Worm (Caenorhabditis elegans) whole organism, young adult: ENCODE results near the gene lsm-8.

Experiments
- B0261.1 ChIP-seq: sonication (generic microtip); optimal IDR thresholded peaks from 2 replicates; lab custom pipeline; 2016; ENCODE audit warnings: mild to moderate bottlenecking, missing genetic modification characterization, moderate library complexity, missing compliant biosample characterization
- B0336.3 ChIP-seq: fragments of 200-800 bp; sonication (Bioruptor generic); IDR thresholded peaks from 2 replicates; pipeline ENCODE4 v1.3.6; 2022; ENCODE audit warnings: missing genetic modification characterization, missing compliant biosample characterization
- C06A6.2 ChIP-seq: fragments of 200-800 bp; sonication (Bioruptor generic); conservative IDR thresholded peaks from 2 replicates; pipeline ENCODE4 v1.3.6; 2022; ENCODE audit warnings: missing genetic modification characterization, missing compliant biosample characterization
- D2030.7 ChIP-seq: fragments of 200-800 bp; sonication (Bioruptor generic); IDR thresholded peaks from 2 replicates; pipeline ENCODE4 v1.3.6; 2022; ENCODE audit warnings: missing genetic modification reagents, missing genetic modification characterization, missing compliant biosample characterization
- F10E7.11 ChIP-seq: sonication (generic microtip); optimal IDR thresholded peaks from 2 replicates; lab custom pipeline; 2017; ENCODE audit warnings: mild to moderate bottlenecking, missing genetic modification characterization, moderate library complexity, missing compliant biosample characterization
- F22D6.2 ChIP-seq: sonication (generic microtip); optimal IDR thresholded peaks from 2 replicates; lab custom pipeline; 2016; ENCODE audit warnings: mild to moderate bottlenecking, missing genetic modification characterization, missing compliant biosample characterization
- F52B5.7 ChIP-seq: sonication (generic microtip); optimal IDR thresholded peaks from 2 replicates; lab custom pipeline; 2016; ENCODE audit warnings: mild to moderate bottlenecking, missing genetic modification characterization, missing compliant biosample characterization
- Y53F4B.3 ChIP-seq: fragments of 200-800 bp; sonication (Bioruptor generic); IDR thresholded peaks from 2 replicates; pipeline ENCODE4 v1.3.6; 2022; ENCODE audit warnings: missing genetic modification reagents, missing genetic modification characterization, missing compliant biosample characterization
- Y56A3A.18 ChIP-seq: fragments of 200-800 bp; sonication (Bioruptor generic); IDR thresholded peaks from 2 replicates; pipeline ENCODE4 v1.3.6; 2022; ENCODE audit warnings: missing genetic modification reagents, missing genetic modification characterization, missing compliant biosample characterization
- Y95B8A.8 ChIP-seq: fragments of 200-800 bp; sonication (Bioruptor generic); IDR thresholded peaks from 2 replicates; pipeline ENCODE4 v1.3.6; 2022; ENCODE audit warnings: missing genetic modification reagents, missing genetic modification characterization, missing compliant biosample characterization
- ZK185.1 ChIP-seq: sonication (generic microtip); optimal IDR thresholded peaks from 2 replicates; lab custom pipeline; 2016; ENCODE audit warnings: mild to moderate bottlenecking, missing genetic modification characterization, missing compliant biosample characterization; ENCODE audit not compliant: poor library complexity, severe bottlenecking
- atf-7 ChIP-seq: sonication (generic microtip); optimal IDR thresholded peaks from 2 replicates; lab custom pipeline; 2017; ENCODE audit warnings: mild to moderate bottlenecking, missing genetic modification characterization, missing compliant biosample characterization
- ccch-3 ChIP-seq: fragments of 200-800 bp; sonication (Bioruptor generic); optimal IDR thresholded peaks from 2 replicates; lab custom pipeline; 2018; ENCODE audit warnings: mild to moderate bottlenecking, missing genetic modification characterization, missing compliant biosample characterization
- cebp-2 ChIP-seq: fragments of 200-800 bp; sonication (Bioruptor generic); IDR thresholded peaks from 2 replicates; pipeline ENCODE4 v1.3.6; 2022; ENCODE audit warnings: missing genetic modification characterization, missing compliant biosample characterization
- ceh-27 ChIP-seq: fragments of 200-800 bp; sonication (Bioruptor generic); optimal IDR thresholded peaks from 2 replicates; lab custom pipeline; 2018; ENCODE audit warnings: mild to moderate bottlenecking, missing genetic modification characterization, moderate library complexity, missing compliant biosample characterization
- chd-7 ChIP-seq: sonication (generic microtip); optimal IDR thresholded peaks from 2 replicates; lab custom pipeline; 2016; ENCODE audit warnings: mild to moderate bottlenecking, missing genetic modification characterization, moderate library complexity, missing compliant biosample characterization
- die-1 ChIP-seq: sonication (generic microtip); optimal IDR thresholded peaks from 2 replicates; lab custom pipeline; 2016; ENCODE audit warnings: missing genotype, mild to moderate bottlenecking, missing genetic modification characterization, missing compliant biosample characterization
- dox-1 ChIP-seq: fragments of 200-800 bp; sonication (Bioruptor generic); IDR thresholded peaks from 2 replicates; pipeline ENCODE4 v1.3.6; 2022; ENCODE audit warnings: missing genetic modification reagents, missing genetic modification characterization, missing compliant biosample characterization
- ets-4 ChIP-seq: fragments of 200-800 bp; sonication (Bioruptor generic); optimal IDR thresholded peaks from 2 replicates; lab custom pipeline; 2018; ENCODE audit warnings: mild to moderate bottlenecking, missing genetic modification characterization, missing compliant biosample characterization
- fkh-3 ChIP-seq: sonication (generic microtip); optimal IDR thresholded peaks from 2 replicates; lab custom pipeline; 2016; ENCODE audit warnings: mild to moderate bottlenecking, missing genetic modification characterization, missing compliant biosample characterization
- hsf-1 ChIP-seq: fragments of 200-800 bp; sonication (Bioruptor generic); IDR thresholded peaks from 2 replicates; pipeline ENCODE4 v1.3.6; 2022; ENCODE audit warnings: missing genetic modification reagents, missing genetic modification characterization, missing compliant biosample characterization
- lin-26 ChIP-seq: fragments of 200-800 bp; sonication (Bioruptor generic); IDR thresholded peaks from 2 replicates; pipeline ENCODE4 v1.3.6; 2022; ENCODE audit warnings: missing genetic modification reagents, missing genetic modification characterization, missing compliant biosample characterization
- lin-40 ChIP-seq: sonication (generic microtip); optimal IDR thresholded peaks from 2 replicates; lab custom pipeline; 2016; ENCODE audit warnings: missing genetic modification characterization, mild to moderate bottlenecking, missing compliant biosample characterization, missing genotype, missing genetic modification reagents
- lsy-27 ChIP-seq: sonication (generic microtip); optimal IDR thresholded peaks from 2 replicates; lab custom pipeline; 2017; ENCODE audit warnings: missing genetic modification characterization, mild to moderate bottlenecking, missing compliant biosample characterization, antibody characterized with exemption, missing genotype, borderline replicate concordance; ENCODE audit not compliant: insufficient read depth
- mel-28 ChIP-seq: sonication (generic microtip); optimal IDR thresholded peaks from 2 replicates; lab custom pipeline; 2016; ENCODE audit warnings: borderline replicate concordance, mild to moderate bottlenecking, missing genetic modification characterization, missing compliant biosample characterization
- mxl-1 ChIP-seq: sonication (generic microtip); optimal IDR thresholded peaks from 2 replicates; lab custom pipeline; 2016; ENCODE audit warnings: missing genetic modification characterization, missing compliant biosample characterization
- nfya-1 ChIP-seq: sonication (generic microtip); optimal IDR thresholded peaks from 2 replicates; lab custom pipeline; 2017; ENCODE audit warnings: antibody characterized with exemption, missing compliant biosample characterization, missing genetic modification characterization, borderline replicate concordance; ENCODE audit not compliant: insufficient read depth
- nhr-120 ChIP-seq: fragments of 200-800 bp; sonication (Bioruptor generic); IDR thresholded peaks from 2 replicates; pipeline ENCODE4 v1.3.6; 2022; ENCODE audit warnings: missing genetic modification characterization, missing compliant biosample characterization
- nhr-179 ChIP-seq: sonication (generic microtip); optimal IDR thresholded peaks from 2 replicates; lab custom pipeline; 2016; ENCODE audit warnings: mild to moderate bottlenecking, missing genetic modification characterization, missing compliant biosample characterization
- pha-4 ChIP-seq: fragments of 150-350 bp; sonication (generic microtip); optimal IDR thresholded peaks from 2 replicates; lab custom pipeline; 2014; ENCODE audit warnings: missing biosample characterization, missing genetic modification reagents, missing genetic modification characterization
- rpc-1 ChIP-seq, 2 experiments: fragments of 150-350 bp in 1 of 2; sonication (generic microtip) in 1 of 2; optimal IDR thresholded peaks; 2 replicates each; lab custom pipeline; 2014 to 2018; ENCODE audit warnings: missing biosample characterization in 1 of 2, missing genetic modification characterization in 1 of 2, missing genetic modification reagents in 1 of 2, missing genotype in 1 of 2
- snpc-1.1 ChIP-seq: sonication (generic microtip); optimal IDR thresholded peaks from 2 replicates; lab custom pipeline; 2017; ENCODE audit warnings: missing genetic modification characterization, mild to moderate bottlenecking, missing compliant biosample characterization, antibody characterized with exemption, moderate library complexity, missing genotype, missing genetic modification reagents; ENCODE audit not compliant: insufficient read depth
- snpc-1.3 ChIP-seq: sonication (generic microtip); optimal IDR thresholded peaks from 2 replicates; lab custom pipeline; 2017; ENCODE audit warnings: missing genetic modification characterization, mild to moderate bottlenecking, missing compliant biosample characterization, antibody characterized with exemption, moderate library complexity, missing genotype, missing genetic modification reagents; ENCODE audit not compliant: insufficient read depth
- snpc-3.4 ChIP-seq: sonication (generic microtip); optimal IDR thresholded peaks from 2 replicates; lab custom pipeline; 2017; ENCODE audit warnings: missing genetic modification characterization, mild to moderate bottlenecking, missing compliant biosample characterization, antibody characterized with exemption, moderate library complexity, missing genotype, missing genetic modification reagents
- tbp1 ChIP-seq: fragments of 200-800 bp; sonication (Bioruptor generic); optimal IDR thresholded peaks from 2 replicates; lab custom pipeline; 2018; ENCODE audit warnings: mild to moderate bottlenecking, missing genetic modification characterization, missing compliant biosample characterization
- unc-62 ChIP-seq: fragments of 150-350 bp; optimal IDR thresholded peaks from 2 replicates; lab custom pipeline; 2014; ENCODE audit warnings: missing biosample characterization, missing genetic modification reagents, missing genetic modification characterization
- ztf-18 ChIP-seq: sonication (generic microtip); optimal IDR thresholded peaks from 2 replicates; lab custom pipeline; 2016; ENCODE audit warnings: missing genotype, mild to moderate bottlenecking, missing genetic modification characterization, missing compliant biosample characterization
- ztf-22 ChIP-seq: fragments of 200-800 bp; sonication (Bioruptor generic); optimal IDR thresholded peaks from 2 replicates; lab custom pipeline; 2018; ENCODE audit warnings: mild to moderate bottlenecking, missing genetic modification characterization, moderate library complexity, missing compliant biosample characterization
- ztf-3 ChIP-seq: fragments of 200-800 bp; sonication (Bioruptor generic); optimal IDR thresholded peaks from 2 replicates; lab custom pipeline; 2018; ENCODE audit warnings: mild to moderate bottlenecking, missing genetic modification characterization, missing compliant biosample characterization

lsm-8 gene

ce11 chrIV:6326448-6326847, at the start of gene lsm-8:
TSS of gene lsm-8 (plus strand) at chrIV:6326526.
- TF ChIP-seq nhr-120 (GFP tag; lab: Robert Waterston, UW) (no peak), fkh-3 (tag; lab: Kevin White, UChicago) (no peak), Y56A3A.18 (no peak), mxl-1 (tag; lab: Kevin White, UChicago) (no peak), hsf-1 (GFP tag; lab: Robert Waterston, UW) (peak; percentile 48), snpc-3.4 (tag; lab: Kevin White, UChicago) (peak; percentile 11), ZK185.1 (tag; lab: Kevin White, UChicago) (no peak), pha-4 (tag; lab: Kevin White, UChicago) (no peak), ztf-18 (no peak), rpc-1 (optimal IDR thresholded peaks at IDR 0.05; lab: Kevin White, UChicago) (no peak), rpc-1 (tag; optimal IDR thresholded peaks at IDR 0.05; lab: Kevin White, UChicago) (no peak), snpc-1.1 (tag; lab: Kevin White, UChicago) (peak; percentile 4), C06A6.2 (no peak), Y95B8A.8 (GFP tag; lab: Robert Waterston, UW) (no peak), chd-7 (tag; lab: Kevin White, UChicago) (no peak), F10E7.11 (tag; lab: Kevin White, UChicago) (no peak), ztf-22 (no peak), B0261.1 (no peak), cebp-2 (GFP tag; lab: Robert Waterston, UW) (no peak), tbp1 (GFP tag; lab: Kevin White, UChicago) (no peak)

- TF ChIP-seq mel-28 (tag; lab: Kevin White, UChicago) (no peak), lsy-27 (no peak), ets-4 (GFP tag; lab: Kevin White, UChicago) (no peak), snpc-1.3 (tag; lab: Kevin White, UChicago) (no peak)
- TF ChIP-seq, all 124 proteins: peak for 0
These were observed 46.9 kb upstream of the lsm-8 start, which contains the start of gene sams-5 for ce11 chrIV:6279392-6279791. TSS of gene sams-5 (minus strand) at chrIV:6279522.

- no peak for TF ChIP-seq F22D6.2 (tag; lab: Kevin White, UChicago)
- no peak for TF ChIP-seq ztf-18
- no peak for TF ChIP-seq B0336.3 (GFP tag; lab: Robert Waterston, UW)
- TF ChIP-seq lin-26 (GFP tag; lab: Robert Waterston, UW): no peak
- TF ChIP-seq F52B5.7 (tag; lab: Kevin White, UChicago): no peak
- TF ChIP-seq nfya-1 (tag; lab: Kevin White, UChicago): no peak
- TF ChIP-seq unc-62: no peak
- TF ChIP-seq Y56A3A.18: no peak
- TF ChIP-seq, all 124 proteins: peak for 0
These were observed 44.2 kb upstream of the lsm-8 start, which contains the start of gene srv-32 for ce11 chrIV:6282143-6282542. TSS of gene srv-32 (minus strand) at chrIV:6282243.

ce11 chrIV:6284277-6284676, 42.0 kb upstream of the lsm-8 start, which contains the start of gene ops-1:
TSS of gene ops-1 (minus strand) at chrIV:6284377.
- no peak for TF ChIP-seq die-1 (tag; lab: Kevin White, UChicago)
- TF ChIP-seq lin-26 (GFP tag; lab: Robert Waterston, UW): no peak
- TF ChIP-seq ccch-3 (GFP tag; lab: Kevin White, UChicago): no peak
- TF ChIP-seq ztf-3 (GFP tag; lab: Kevin White, UChicago): no peak
- TF ChIP-seq nhr-179 (tag; lab: Kevin White, UChicago): no peak
- TF ChIP-seq dox-1 (GFP tag; lab: Robert Waterston, UW): no peak
- TF ChIP-seq lsy-27: no peak
- TF ChIP-seq atf-7 (tag; lab: Kevin White, UChicago): no peak
- no peak for TF ChIP-seq D2030.7 (GFP tag; lab: Robert Waterston, UW)
- TF ChIP-seq lin-40: no peak
- TF ChIP-seq Y53F4B.3 (GFP tag; lab: Robert Waterston, UW): no peak
- no peak for TF ChIP-seq ceh-27 (GFP tag; lab: Kevin White, UChicago)
